Worm (Caenorhabditis elegans) whole organism, L4 larva: ENCODE measurements around the gene sra-6.

Experiments
- D1046.2 ChIP-seq: fragments of 200-800 bp; sonication (Bioruptor generic); IDR thresholded peaks from 2 replicates; pipeline ENCODE4 v1.3.6; 2022; ENCODE audit warnings: missing genetic modification characterization, missing compliant biosample characterization
- F10B5.3 ChIP-seq: sonication (generic microtip); optimal IDR thresholded peaks from 2 replicates; lab custom pipeline; 2016; ENCODE audit warnings: mild to moderate bottlenecking, missing genetic modification characterization, missing compliant biosample characterization
- R02D3.7 ChIP-seq: fragments of 150-350 bp; sonication (generic microtip); optimal IDR thresholded peaks from 3 replicates; lab custom pipeline; 2014; ENCODE audit warnings: missing biosample characterization, missing genetic modification characterization
- T26A8.4 ChIP-seq: fragments of 200-800 bp; sonication (Bioruptor generic); IDR thresholded peaks from 2 replicates; pipeline ENCODE4 v1.3.6; 2022; ENCODE audit warnings: missing genetic modification characterization, missing compliant biosample characterization
- Y75B8A.6 ChIP-seq: fragments of 200-800 bp; sonication (Bioruptor generic); IDR thresholded peaks from 2 replicates; pipeline ENCODE4 v1.3.6; 2022; ENCODE audit warnings: missing genetic modification reagents, missing genetic modification characterization, missing compliant biosample characterization
- aly-2 ChIP-seq: sonication (generic microtip); optimal IDR thresholded peaks from 2 replicates; lab custom pipeline; 2018; ENCODE audit warnings: missing biosample characterization, missing genetic modification characterization
- ceh-28 ChIP-seq: fragments of 150-350 bp; optimal IDR thresholded peaks from 2 replicates; lab custom pipeline; 2014; ENCODE audit warnings: missing biosample characterization, missing genetic modification reagents, missing genetic modification characterization
- ceh-32 ChIP-seq: sonication (generic microtip); optimal IDR thresholded peaks from 2 replicates; lab custom pipeline; 2016; ENCODE audit warnings: mild to moderate bottlenecking, missing genetic modification characterization, missing compliant biosample characterization; ENCODE audit not compliant: poor library complexity
- ceh-62 ChIP-seq: sonication (generic microtip); optimal IDR thresholded peaks from 2 replicates; lab custom pipeline; 2017; ENCODE audit warnings: missing biosample characterization, missing genetic modification characterization
- cey-2 ChIP-seq: sonication (generic microtip); optimal IDR thresholded peaks from 3 replicates; lab custom pipeline; 2017; ENCODE audit warnings: missing genetic modification characterization, mild to moderate bottlenecking, missing compliant biosample characterization, antibody characterized with exemption, borderline replicate concordance; ENCODE audit not compliant: insufficient read depth
- daf-12 ChIP-seq: fragments of 150-350 bp; optimal IDR thresholded peaks from 2 replicates; lab custom pipeline; 2014; ENCODE audit warnings: missing biosample characterization, missing genetic modification reagents, missing genetic modification characterization
- daf-16 ChIP-seq, 3 experiments: sonication (generic microtip); optimal IDR thresholded peaks; 2 replicates each; lab custom pipeline; 2016 to 2017; ENCODE audit warnings: missing genetic modification characterization in 3 of 3, missing genetic modification reagents in 3 of 3, mild to moderate bottlenecking in 2 of 3, missing compliant biosample characterization in 2 of 3, missing biosample characterization in 1 of 3, moderate library complexity in 1 of 3
- dmd-6 ChIP-seq: fragments of 200-800 bp; sonication (Bioruptor generic); IDR thresholded peaks from 2 replicates; pipeline ENCODE4 v1.3.6; 2022; ENCODE audit warnings: missing genetic modification reagents, missing genetic modification characterization, missing compliant biosample characterization
- duxl-1 ChIP-seq: sonication (generic microtip); optimal IDR thresholded peaks from 2 replicates; lab custom pipeline; 2016; ENCODE audit warnings: mild to moderate bottlenecking, missing genetic modification characterization, moderate library complexity, missing compliant biosample characterization; ENCODE audit not compliant: poor library complexity
- fkh-10 ChIP-seq: fragments of 150-350 bp; optimal IDR thresholded peaks from 2 replicates; lab custom pipeline; 2014; ENCODE audit warnings: missing biosample characterization, missing genetic modification reagents, missing genetic modification characterization
- gei-8 ChIP-seq: fragments of 200-800 bp; sonication (Bioruptor generic); optimal IDR thresholded peaks from 2 replicates; lab custom pipeline; 2018; ENCODE audit warnings: mild to moderate bottlenecking, missing genetic modification characterization, missing compliant biosample characterization
- hif-1 ChIP-seq, 2 experiments: sonication (generic microtip); optimal IDR thresholded peaks; 2 replicates each; lab custom pipeline; 2016 to 2017; ENCODE audit warnings: missing compliant biosample characterization in 2 of 2, missing genetic modification characterization in 2 of 2, missing genetic modification reagents in 2 of 2, missing genotype in 2 of 2, mild to moderate bottlenecking in 1 of 2
- hmg-1.1 ChIP-seq: fragments of 200-800 bp; sonication (Bioruptor generic); IDR thresholded peaks from 2 replicates; pipeline ENCODE4 v1.3.6; 2022; ENCODE audit warnings: missing genetic modification reagents, missing genetic modification characterization, missing compliant biosample characterization
- lim-7 ChIP-seq: fragments of 200-800 bp; sonication (Bioruptor generic); IDR thresholded peaks from 2 replicates; pipeline ENCODE4 v1.3.6; 2022; ENCODE audit warnings: missing genetic modification characterization, missing compliant biosample characterization
- lin-1 ChIP-seq: fragments of 200-800 bp; sonication (Bioruptor generic); IDR thresholded peaks from 2 replicates; pipeline ENCODE4 v1.3.6; 2022; ENCODE audit warnings: missing genetic modification reagents, missing genetic modification characterization, missing compliant biosample characterization
- lin-13 ChIP-seq: fragments of 150-350 bp; optimal IDR thresholded peaks from 2 replicates; lab custom pipeline; 2014; ENCODE audit warnings: missing biosample characterization, missing genetic modification reagents, missing genetic modification characterization
- lin-15B ChIP-seq: fragments of 150-350 bp; sonication (generic microtip); optimal IDR thresholded peaks from 3 replicates; lab custom pipeline; 2014; ENCODE audit warnings: missing biosample characterization, missing genetic modification characterization
- lsy-2 ChIP-seq, 2 experiments: fragments of 150-350 bp in 1 of 2; sonication (generic microtip) in 1 of 2; optimal IDR thresholded peaks; 2 replicates each; lab custom pipeline; 2014 to 2017; ENCODE audit warnings: missing biosample characterization in 2 of 2, missing genetic modification characterization in 2 of 2
- mdl-1 ChIP-seq, 2 experiments: fragments of 150-350 bp in 1 of 2; sonication (generic microtip) in 1 of 2; optimal IDR thresholded peaks; 2 replicates each; lab custom pipeline; 2014 to 2017; ENCODE audit warnings: missing biosample characterization in 2 of 2, missing genetic modification characterization in 2 of 2
- mep-1 ChIP-seq: fragments of 150-350 bp; sonication (generic microtip); optimal IDR thresholded peaks from 3 replicates; lab custom pipeline; 2014; ENCODE audit warnings: missing biosample characterization, missing genetic modification characterization
- mxl-2 ChIP-seq: fragments of 200-800 bp; sonication (Bioruptor generic); conservative IDR thresholded peaks from 2 replicates; pipeline ENCODE4 v1.3.6; 2022; ENCODE audit warnings: missing genetic modification reagents, missing genetic modification characterization, missing compliant biosample characterization
- nhr-10 ChIP-seq: fragments of 150-350 bp; optimal IDR thresholded peaks from 2 replicates; lab custom pipeline; 2014; ENCODE audit warnings: missing biosample characterization, missing genetic modification characterization
- nhr-102 ChIP-seq: sonication (generic microtip); optimal IDR thresholded peaks from 2 replicates; lab custom pipeline; 2016; ENCODE audit warnings: mild to moderate bottlenecking, missing genetic modification characterization, moderate library complexity, missing compliant biosample characterization
- nhr-111 ChIP-seq: fragments of 200-800 bp; sonication (Bioruptor generic); optimal IDR thresholded peaks from 2 replicates; lab custom pipeline; 2018; ENCODE audit warnings: mild to moderate bottlenecking, missing genetic modification characterization, missing compliant biosample characterization
- nhr-28 ChIP-seq: fragments of 150-350 bp; optimal IDR thresholded peaks from 2 replicates; lab custom pipeline; 2014; ENCODE audit warnings: missing biosample characterization, missing genetic modification characterization
- nhr-42 ChIP-seq: fragments of 200-800 bp; sonication (Bioruptor generic); IDR thresholded peaks from 2 replicates; pipeline ENCODE4 v1.3.6; 2022; ENCODE audit warnings: missing genetic modification characterization, missing compliant biosample characterization
- nhr-48 ChIP-seq: sonication (generic microtip); optimal IDR thresholded peaks from 2 replicates; lab custom pipeline; 2016; ENCODE audit warnings: mild to moderate bottlenecking, missing genetic modification characterization, missing compliant biosample characterization
- nhr-6 ChIP-seq: fragments of 150-350 bp; optimal IDR thresholded peaks from 2 replicates; lab custom pipeline; 2014; ENCODE audit warnings: missing biosample characterization, missing genetic modification characterization
- nhr-76 ChIP-seq: fragments of 150-350 bp; optimal IDR thresholded peaks from 2 replicates; lab custom pipeline; 2014; ENCODE audit warnings: missing biosample characterization, missing genetic modification characterization
- nhr-77 ChIP-seq: fragments of 150-350 bp; optimal IDR thresholded peaks from 2 replicates; lab custom pipeline; 2014; ENCODE audit warnings: missing biosample characterization, missing genetic modification characterization
- php-3 ChIP-seq: fragments of 200-800 bp; sonication (Bioruptor generic); IDR thresholded peaks from 2 replicates; pipeline ENCODE4 v1.3.6; 2022; ENCODE audit warnings: missing genetic modification reagents, missing genetic modification characterization, missing compliant biosample characterization
- pqm-1 ChIP-seq: sonication (generic microtip); optimal IDR thresholded peaks from 2 replicates; lab custom pipeline; 2017; ENCODE audit warnings: missing biosample characterization, missing genetic modification characterization
- rbr-2 ChIP-seq: sonication (generic microtip); optimal IDR thresholded peaks from 2 replicates; lab custom pipeline; 2016; ENCODE audit warnings: missing genotype, missing genetic modification characterization, missing compliant biosample characterization
- skn-1 ChIP-seq: fragments of 150-350 bp; optimal IDR thresholded peaks from 2 replicates; lab custom pipeline; 2014; ENCODE audit warnings: missing biosample characterization, missing genetic modification characterization
- snpc-1.2 ChIP-seq: fragments of 200-800 bp; sonication (Bioruptor generic); IDR thresholded peaks from 2 replicates; pipeline ENCODE4 v1.3.6; 2022; ENCODE audit warnings: missing genetic modification reagents, missing genetic modification characterization, missing compliant biosample characterization
- spr-3 ChIP-seq: fragments of 200-800 bp; sonication (Bioruptor generic); optimal IDR thresholded peaks from 2 replicates; lab custom pipeline; 2018; ENCODE audit warnings: mild to moderate bottlenecking, missing genetic modification characterization, missing compliant biosample characterization
- tag-97 ChIP-seq: fragments of 200-800 bp; sonication (Bioruptor generic); IDR thresholded peaks from 2 replicates; pipeline ENCODE4 v1.3.6; 2022; ENCODE audit warnings: missing genetic modification characterization, missing compliant biosample characterization
- tra-1 ChIP-seq: fragments of 200-800 bp; sonication (Bioruptor generic); IDR thresholded peaks from 2 replicates; pipeline ENCODE4 v1.3.6; 2022; ENCODE audit warnings: missing genetic modification reagents, missing genetic modification characterization, missing compliant biosample characterization
- unc-130 ChIP-seq: sonication (generic microtip); optimal IDR thresholded peaks from 2 replicates; lab custom pipeline; 2016; ENCODE audit warnings: missing genetic modification reagents, missing genetic modification characterization, missing compliant biosample characterization
- unc-62 ChIP-seq, 3 experiments: fragments of 150-350 bp in 1 of 3; sonication (generic microtip); optimal IDR thresholded peaks in 2 of 3; peaks in 1 of 3; 1 replicate in 1 of 3; 2 replicates in 2 of 3; lab custom pipeline; 2014 to 2017; ENCODE audit warnings: missing biosample characterization in 3 of 3, missing genetic modification characterization in 3 of 3, missing genetic modification reagents in 3 of 3, missing genotype in 1 of 3
- zfp-2 ChIP-seq: sonication (generic microtip); optimal IDR thresholded peaks from 2 replicates; lab custom pipeline; 2016; ENCODE audit warnings: mild to moderate bottlenecking, missing genetic modification characterization, missing compliant biosample characterization
- zfp-3 ChIP-seq: fragments of 200-800 bp; sonication (Bioruptor generic); conservative IDR thresholded peaks from 2 replicates; pipeline ENCODE4 v1.3.6; 2022; ENCODE audit warnings: missing genetic modification reagents, missing genetic modification characterization, missing compliant biosample characterization
- zip-11 ChIP-seq: fragments of 200-800 bp; sonication (Bioruptor generic); IDR thresholded peaks from 2 replicates; pipeline ENCODE4 v1.3.6; 2022; ENCODE audit warnings: missing genetic modification characterization, missing compliant biosample characterization

Gene sra-6

ce11 chrII:9501955-9502354, 48.7 kb downstream of the sra-6 start (continued):
- no peak for TF ChIP-seq daf-12 (tag; lab: Kevin White, UChicago)
- peak; percentile 81 for TF ChIP-seq tra-1 (GFP tag; lab: Robert Waterston, UW)
- TF ChIP-seq lin-1 (GFP tag; lab: Robert Waterston, UW) = peak; percentile 57
- TF ChIP-seq nhr-77 (tag; lab: Kevin White, UChicago) = peak; percentile 68
- no peak for TF ChIP-seq gei-8 (GFP tag; lab: Kevin White, UChicago)
- no peak for TF ChIP-seq Y75B8A.6 (GFP tag; lab: Robert Waterston, UW)
- TF ChIP-seq lim-7 (GFP tag; lab: Robert Waterston, UW) = no peak
- no peak for TF ChIP-seq ceh-32 (tag; lab: Kevin White, UChicago)
- no peak for TF ChIP-seq nhr-76 (tag; lab: Kevin White, UChicago)
- TF ChIP-seq R02D3.7 = no peak
- no peak for TF ChIP-seq zfp-2 (tag; lab: Kevin White, UChicago)
- peak; percentile 71 for TF ChIP-seq nhr-28 (tag; lab: Kevin White, UChicago)
- no peak for TF ChIP-seq skn-1 (tag; lab: Kevin White, UChicago)
- no peak for TF ChIP-seq F10B5.3 (tag; lab: Kevin White, UChicago)
- no peak for TF ChIP-seq hif-1 (tag; optimal IDR thresholded peaks at IDR 0.05; lab: Kevin White, UChicago)
- no peak for TF ChIP-seq mep-1 (tag; lab: Kevin White, UChicago)
- TF ChIP-seq nhr-111 (GFP tag; lab: Kevin White, UChicago) = no peak
- no peak for TF ChIP-seq snpc-1.2 (GFP tag; lab: Robert Waterston, UW)
- TF ChIP-seq nhr-42 (GFP tag; lab: Robert Waterston, UW) = no peak
- no peak for TF ChIP-seq zip-11 (GFP tag; lab: Robert Waterston, UW)
- TF ChIP-seq ceh-28 (tag; lab: Kevin White, UChicago) = no peak
- TF ChIP-seq D1046.2 (GFP tag; lab: Robert Waterston, UW) = no peak
- TF ChIP-seq mxl-2 (GFP tag; lab: Robert Waterston, UW) = no peak
- TF ChIP-seq spr-3 (GFP tag; lab: Kevin White, UChicago) = no peak
- no peak for TF ChIP-seq tag-97
- TF ChIP-seq pqm-1 (tag; lab: Kevin White, UChicago) = peak; percentile 23
- no peak for TF ChIP-seq daf-16 (GFP tag; optimal IDR thresholded peaks at IDR 0.05; lab: Kevin White, UChicago)
- peak; percentile 83 for TF ChIP-seq daf-16 (tag; optimal IDR thresholded peaks at IDR 0.05; lab: Kevin White, UChicago)
- TF ChIP-seq unc-62 (GFP tag; optimal IDR thresholded peaks at IDR 0.05 in 1 of 2; lab: Kevin White, UChicago) = peak in 1 of 2 experiments; percentile 55
- TF ChIP-seq unc-62 (tag; optimal IDR thresholded peaks at IDR 0.05; lab: Kevin White, UChicago) = no peak
- no peak for TF ChIP-seq T26A8.4 (GFP tag; lab: Robert Waterston, UW)
- TF ChIP-seq nhr-6 (tag; lab: Kevin White, UChicago) = peak; percentile 91
- TF ChIP-seq nhr-10 = peak; percentile 60
- peak; percentile 63 for TF ChIP-seq nhr-102
- no peak for TF ChIP-seq fkh-10
- no peak for TF ChIP-seq aly-2 (tag; lab: Kevin White, UChicago)
- TF ChIP-seq unc-130 = no peak
- TF ChIP-seq php-3 = peak; percentile 74
- TF ChIP-seq lin-15B (tag; lab: Kevin White, UChicago) = no peak

- TF ChIP-seq rbr-2 (no peak), zfp-3 (GFP tag; lab: Robert Waterston, UW) (no peak), lin-13 (no peak), daf-16 (GFP tag; optimal IDR thresholded peaks at IDR 0.05; lab: Kevin White, UChicago) (peak in 1 of 2 experiments; percentile 49), daf-16 (tag; optimal IDR thresholded peaks at IDR 0.05; lab: Kevin White, UChicago) (peak; percentile 96), gei-8 (GFP tag; lab: Kevin White, UChicago) (peak; percentile 62), mep-1 (tag; lab: Kevin White, UChicago) (peak; percentile 60), cey-2 (tag; lab: Kevin White, UChicago) (no peak), mdl-1 (tag; optimal IDR thresholded peaks at IDR 0.05; lab: Kevin White, UChicago) (peak in 1 of 2 experiments; percentile 25), nhr-48 (tag; lab: Kevin White, UChicago) (peak; percentile 86), spr-3 (GFP tag; lab: Kevin White, UChicago) (no peak), T26A8.4 (GFP tag; lab: Robert Waterston, UW) (no peak), nhr-10 (peak; percentile 24), duxl-1 (no peak), zfp-2 (tag; lab: Kevin White, UChicago) (no peak), nhr-77 (tag; lab: Kevin White, UChicago) (peak; percentile 79), dmd-6 (peak; percentile 98), hif-1 (tag; optimal IDR thresholded peaks at IDR 0.05; lab: Kevin White, UChicago) (peak in 1 of 2 experiments; percentile 49), tra-1 (GFP tag; lab: Robert Waterston, UW) (peak; percentile 88), hmg-1.1 (GFP tag; lab: Robert Waterston, UW) (no peak), lsy-2 (tag; optimal IDR thresholded peaks at IDR 0.05; lab: Kevin White, UChicago) (peak in 1 of 2 experiments; percentile 41), nhr-76 (tag; lab: Kevin White, UChicago) (no peak), pqm-1 (tag; lab: Kevin White, UChicago) (peak; percentile 81), ceh-62 (no peak), lin-1 (GFP tag; lab: Robert Waterston, UW) (peak; percentile 85)
Measured at ce11 chrII:9500926-9501325, 49.7 kb downstream of the sra-6 start.
